Worm (Caenorhabditis elegans) whole organism, young adult: ENCODE results near the gene C25H3.15.
"Not testable (repeated sequence)": the region's sequence is repeated elsewhere in the genome, so short reads cannot be mapped to it uniquely, and the experiment has no call there.

Experiments
- D2030.7 ChIP-seq: fragments of 200-800 bp; sonication (Bioruptor generic); IDR thresholded peaks from 2 replicates; pipeline ENCODE4 v1.3.6; 2022; ENCODE audit warnings: missing genetic modification reagents, missing genetic modification characterization, missing compliant biosample characterization
- F10E7.11 ChIP-seq: sonication (generic microtip); optimal IDR thresholded peaks from 2 replicates; lab custom pipeline; 2017; ENCODE audit warnings: mild to moderate bottlenecking, missing genetic modification characterization, moderate library complexity, missing compliant biosample characterization
- F37B4.10 ChIP-seq: fragments of 200-800 bp; sonication (Bioruptor generic); IDR thresholded peaks from 2 replicates; pipeline ENCODE4 v1.3.6; 2022; ENCODE audit warnings: missing genetic modification characterization, missing compliant biosample characterization
- K11D2.4 ChIP-seq: fragments of 200-800 bp; sonication (Bioruptor generic); IDR thresholded peaks from 2 replicates; pipeline ENCODE4 v1.3.6; 2022; ENCODE audit warnings: missing genetic modification reagents, missing genetic modification characterization, missing compliant biosample characterization
- K12H6.12 ChIP-seq: fragments of 200-800 bp; sonication (Bioruptor generic); optimal IDR thresholded peaks from 2 replicates; lab custom pipeline; 2018; ENCODE audit warnings: mild to moderate bottlenecking, missing genetic modification characterization, missing compliant biosample characterization
- T26A5.8 ChIP-seq: sonication (generic microtip); optimal IDR thresholded peaks from 2 replicates; lab custom pipeline; 2016; ENCODE audit warnings: missing genetic modification characterization, missing compliant biosample characterization
- ZK185.1 ChIP-seq: sonication (generic microtip); optimal IDR thresholded peaks from 2 replicates; lab custom pipeline; 2016; ENCODE audit warnings: mild to moderate bottlenecking, missing genetic modification characterization, missing compliant biosample characterization; ENCODE audit not compliant: poor library complexity, severe bottlenecking
- attf-6 ChIP-seq: fragments of 200-800 bp; sonication (Bioruptor generic); IDR thresholded peaks from 2 replicates; pipeline ENCODE4 v1.3.6; 2022; ENCODE audit warnings: missing genetic modification reagents, missing genetic modification characterization, missing compliant biosample characterization
- ceh-100 ChIP-seq: fragments of 200-800 bp; sonication (Bioruptor generic); IDR thresholded peaks from 2 replicates; pipeline ENCODE4 v1.3.6; 2022; ENCODE audit warnings: missing genetic modification reagents, missing genetic modification characterization, missing compliant biosample characterization
- dox-1 ChIP-seq: fragments of 200-800 bp; sonication (Bioruptor generic); IDR thresholded peaks from 2 replicates; pipeline ENCODE4 v1.3.6; 2022; ENCODE audit warnings: missing genetic modification reagents, missing genetic modification characterization, missing compliant biosample characterization
- dpl-1 ChIP-seq: fragments of 150-350 bp; optimal IDR thresholded peaks from 2 replicates; lab custom pipeline; 2014; ENCODE audit warnings: missing biosample characterization, missing genetic modification reagents, missing genetic modification characterization
- efl-1 ChIP-seq: fragments of 150-350 bp; optimal IDR thresholded peaks from 2 replicates; lab custom pipeline; 2014; ENCODE audit warnings: missing biosample characterization, missing genetic modification reagents, missing genetic modification characterization
- egl-44 ChIP-seq: fragments of 200-800 bp; sonication (Bioruptor generic); IDR thresholded peaks from 2 replicates; pipeline ENCODE4 v1.3.6; 2022; ENCODE audit warnings: missing genetic modification reagents, missing genetic modification characterization, missing compliant biosample characterization
- hlh-12 ChIP-seq: sonication (generic microtip); optimal IDR thresholded peaks from 2 replicates; lab custom pipeline; 2016; ENCODE audit warnings: missing genetic modification characterization, missing compliant biosample characterization
- let-607 ChIP-seq, 2 experiments: fragments of 200-800 bp in 1 of 2; sonication (Bioruptor generic) in 1 of 2; sonication (generic microtip) in 1 of 2; optimal IDR thresholded peaks; 2 replicates each; lab custom pipeline; 2016 to 2018; ENCODE audit warnings: mild to moderate bottlenecking in 2 of 2, missing compliant biosample characterization in 2 of 2, missing genetic modification characterization in 2 of 2, moderate library complexity in 2 of 2, missing genotype in 1 of 2
- lsl-1 ChIP-seq: fragments of 200-800 bp; sonication (Bioruptor generic); optimal IDR thresholded peaks from 2 replicates; lab custom pipeline; 2018; ENCODE audit warnings: mild to moderate bottlenecking, missing genetic modification characterization, moderate library complexity, missing compliant biosample characterization
- lsy-27 ChIP-seq: sonication (generic microtip); optimal IDR thresholded peaks from 2 replicates; lab custom pipeline; 2017; ENCODE audit warnings: missing genetic modification characterization, mild to moderate bottlenecking, missing compliant biosample characterization, antibody characterized with exemption, missing genotype, borderline replicate concordance; ENCODE audit not compliant: insufficient read depth
- madf-3 ChIP-seq: fragments of 200-800 bp; sonication (Bioruptor generic); IDR thresholded peaks from 2 replicates; pipeline ENCODE4 v1.3.6; 2022; ENCODE audit warnings: missing genetic modification reagents, missing genetic modification characterization, missing compliant biosample characterization
- madf-6 ChIP-seq: fragments of 200-800 bp; sonication (Bioruptor generic); IDR thresholded peaks from 2 replicates; pipeline ENCODE4 v1.3.6; 2022; ENCODE audit warnings: missing genetic modification reagents, missing genetic modification characterization, missing compliant biosample characterization
- mcd-1 ChIP-seq: fragments of 200-800 bp; sonication (Bioruptor generic); IDR thresholded peaks from 2 replicates; pipeline ENCODE4 v1.3.6; 2022; ENCODE audit warnings: missing genetic modification reagents, missing genetic modification characterization, missing compliant biosample characterization
- mel-28 ChIP-seq: sonication (generic microtip); optimal IDR thresholded peaks from 2 replicates; lab custom pipeline; 2016; ENCODE audit warnings: borderline replicate concordance, mild to moderate bottlenecking, missing genetic modification characterization, missing compliant biosample characterization
- nfyb-1 ChIP-seq: fragments of 200-800 bp; sonication (Bioruptor generic); IDR thresholded peaks from 2 replicates; pipeline ENCODE4 v1.3.6; 2022; ENCODE audit warnings: missing genetic modification reagents, missing genetic modification characterization, missing compliant biosample characterization
- sea-2 ChIP-seq: fragments of 200-800 bp; sonication (Bioruptor generic); IDR thresholded peaks from 2 replicates; pipeline ENCODE4 v1.3.6; 2022; ENCODE audit warnings: missing genetic modification characterization, missing compliant biosample characterization
- snpc-1.1 ChIP-seq: sonication (generic microtip); optimal IDR thresholded peaks from 2 replicates; lab custom pipeline; 2017; ENCODE audit warnings: missing genetic modification characterization, mild to moderate bottlenecking, missing compliant biosample characterization, antibody characterized with exemption, moderate library complexity, missing genotype, missing genetic modification reagents; ENCODE audit not compliant: insufficient read depth
- snpc-3.4 ChIP-seq: sonication (generic microtip); optimal IDR thresholded peaks from 2 replicates; lab custom pipeline; 2017; ENCODE audit warnings: missing genetic modification characterization, mild to moderate bottlenecking, missing compliant biosample characterization, antibody characterized with exemption, moderate library complexity, missing genotype, missing genetic modification reagents
- snpc-4 ChIP-seq, 5 experiments: fragments of 150-350 bp in 1 of 5; sonication (generic microtip) in 4 of 5; optimal IDR thresholded peaks; 2 replicates each; lab custom pipeline; 2014 to 2018; ENCODE audit warnings: missing genetic modification characterization in 5 of 5, missing biosample characterization in 3 of 5, antibody characterized with exemption in 2 of 5, mild to moderate bottlenecking in 2 of 5, missing compliant biosample characterization in 2 of 5, missing genotype in 2 of 5, moderate library complexity in 2 of 5, missing genetic modification reagents in 1 of 5
- somi-1 ChIP-seq: fragments of 200-800 bp; sonication (Bioruptor generic); optimal IDR thresholded peaks from 2 replicates; lab custom pipeline; 2018; ENCODE audit warnings: mild to moderate bottlenecking, missing genetic modification characterization, missing compliant biosample characterization
- sptf-2 ChIP-seq: fragments of 200-800 bp; sonication (Bioruptor generic); optimal IDR thresholded peaks from 2 replicates; lab custom pipeline; 2018; ENCODE audit warnings: mild to moderate bottlenecking, missing genetic modification characterization, missing compliant biosample characterization
- xnd-1 ChIP-seq: sonication (generic microtip); optimal IDR thresholded peaks from 2 replicates; lab custom pipeline; 2016; ENCODE audit warnings: missing genotype, missing genetic modification reagents, missing genetic modification characterization, missing compliant biosample characterization
- ztf-25 ChIP-seq: fragments of 200-800 bp; sonication (Bioruptor generic); IDR thresholded peaks from 2 replicates; pipeline ENCODE4 v1.3.6; 2022; ENCODE audit warnings: missing genetic modification reagents, missing genetic modification characterization, missing compliant biosample characterization

Gene C25H3.15

ce11 chrII:5665029-5665428 lies at the start of gene C25H3.15:
TSS of gene C25H3.15 (plus strand) at chrII:5665329.
- TF ChIP-seq F10E7.11 (tag; lab: Kevin White, UChicago) (no peak), dox-1 (GFP tag; lab: Robert Waterston, UW) (no peak), lsl-1 (GFP tag; lab: Kevin White, UChicago) (no peak), hlh-12 (tag; lab: Kevin White, UChicago) (no peak), lsy-27 (no peak), F37B4.10 (GFP tag; lab: Robert Waterston, UW) (no peak), snpc-1.1 (tag; lab: Kevin White, UChicago) (no peak), somi-1 (GFP tag; lab: Kevin White, UChicago) (no peak)

ce11 chrII:5619298-5619697 lies 45.8 kb upstream of the C25H3.15 start, which contains the start of gene dhs-6:
TSS of gene dhs-6 (minus strand) at chrII:5619319.
- TF ChIP-seq madf-6 (GFP tag; lab: Robert Waterston, UW): peak; percentile 15; the same call in 1 of the 2 replicates
- TF ChIP-seq ZK185.1 (tag; lab: Kevin White, UChicago): peak; percentile 49
- TF ChIP-seq egl-44 (GFP tag; lab: Robert Waterston, UW): no peak
- TF ChIP-seq mcd-1: no peak
- 0 out of 2 replicates have a peak, but pooled peaks have one; percentile 28 for TF ChIP-seq madf-3
- no peak for TF ChIP-seq xnd-1 (tag; lab: Kevin White, UChicago)
- TF ChIP-seq let-607 (tag; optimal IDR thresholded peaks at IDR 0.05; lab: Kevin White, UChicago): no peak
- TF ChIP-seq dpl-1: no peak
- TF ChIP-seq hlh-12 (tag; lab: Kevin White, UChicago): no peak
- TF ChIP-seq somi-1 (GFP tag; lab: Kevin White, UChicago): no peak
- TF ChIP-seq sptf-2 (GFP tag; lab: Kevin White, UChicago): no peak
- no peak for TF ChIP-seq efl-1 (GFP tag; lab: Kevin White, UChicago)
- no peak for TF ChIP-seq ztf-25 (GFP tag; lab: Robert Waterston, UW)
- TF ChIP-seq snpc-4 (GFP tag; optimal IDR thresholded peaks at IDR 0.05; lab: Kevin White, UChicago): no peak
- peak in 2 of 4 experiments; percentile 37 to 39 for TF ChIP-seq snpc-4 (tag; optimal IDR thresholded peaks at IDR 0.05; lab: Kevin White, UChicago)
- TF ChIP-seq ceh-100 (GFP tag; lab: Robert Waterston, UW): no peak
- TF ChIP-seq attf-6 (GFP tag; lab: Robert Waterston, UW): no peak
- TF ChIP-seq snpc-3.4 (tag; lab: Kevin White, UChicago): peak; percentile 49
- TF ChIP-seq T26A5.8 (tag; lab: Kevin White, UChicago): no peak
- TF ChIP-seq K12H6.12 (tag; lab: Kevin White, UChicago): no peak
- TF ChIP-seq sea-2 (GFP tag; lab: Robert Waterston, UW): no peak
- no peak for TF ChIP-seq mel-28 (tag; lab: Kevin White, UChicago)

- TF ChIP-seq nfyb-1; ztf-25 (GFP tag; lab: Robert Waterston, UW); D2030.7 (GFP tag; lab: Robert Waterston, UW): not testable (repeated sequence)
These were observed 42.7 kb upstream of the C25H3.15 start, which contains the start of the genes eif-3.L and npl-4.2 for ce11 chrII:5622383-5622939. TSS of gene eif-3.L (minus strand) at chrII:5622483. TSS of gene npl-4.2 (plus strand) at chrII:5622889.

- no peak for TF ChIP-seq K11D2.4 (GFP tag; lab: Robert Waterston, UW)
These were observed 36.8 kb upstream of the C25H3.15 start, which contains the start of gene F59E12.15 for ce11 chrII:5628326-5628818. TSS of gene F59E12.15 (minus strand) at chrII:5628376.
